Fruit fly (Drosophila melanogaster): Measurements from ENCODE around the gene Nep1.

Gene Nep1

DNA sequence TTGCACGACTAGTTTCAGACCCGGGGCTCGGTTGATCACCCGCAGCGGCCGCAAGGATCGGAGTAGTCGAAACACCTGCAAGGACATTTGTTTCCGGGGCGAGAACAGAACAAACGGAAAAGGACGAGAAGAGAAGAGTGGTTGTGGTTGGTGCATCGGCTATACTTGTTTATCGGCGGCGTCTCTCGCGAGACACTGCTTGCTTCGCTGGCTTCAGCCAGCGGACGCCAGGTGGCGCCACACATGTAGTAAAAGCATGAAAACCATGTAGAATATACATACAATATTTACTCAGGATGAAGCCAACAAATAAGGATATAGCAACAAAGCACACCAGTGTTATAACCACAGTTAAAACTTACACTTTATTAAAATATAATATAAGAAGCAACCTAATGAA lies 18.9 kb downstream of the Nep1 start:
- TF ChIP-seq rn (GFP tag; IDR thresholded peaks at IDR 0.05) (no peak), CG14655 (GFP tag; optimal IDR thresholded peaks at IDR 0.05) (no peak), CG13204 (GFP tag; optimal IDR thresholded peaks at IDR 0.05) (no peak), CG4496 (GFP tag; IDR thresholded peaks at IDR 0.05) (no peak), CG8159 (tag; optimal IDR thresholded peaks at IDR 0.05) (no peak), Pif1B (GFP tag; optimal IDR thresholded peaks at IDR 0.05) (no peak), CG15710 (tag; optimal IDR thresholded peaks at IDR 0.05) (no peak), D1 (tag; optimal IDR thresholded peaks at IDR 0.05) (no peak), EcR (GFP tag; optimal IDR thresholded peaks at IDR 0.05) (no peak), CG8301 (tag; optimal IDR thresholded peaks at IDR 0.05) (no peak)

DNA sequence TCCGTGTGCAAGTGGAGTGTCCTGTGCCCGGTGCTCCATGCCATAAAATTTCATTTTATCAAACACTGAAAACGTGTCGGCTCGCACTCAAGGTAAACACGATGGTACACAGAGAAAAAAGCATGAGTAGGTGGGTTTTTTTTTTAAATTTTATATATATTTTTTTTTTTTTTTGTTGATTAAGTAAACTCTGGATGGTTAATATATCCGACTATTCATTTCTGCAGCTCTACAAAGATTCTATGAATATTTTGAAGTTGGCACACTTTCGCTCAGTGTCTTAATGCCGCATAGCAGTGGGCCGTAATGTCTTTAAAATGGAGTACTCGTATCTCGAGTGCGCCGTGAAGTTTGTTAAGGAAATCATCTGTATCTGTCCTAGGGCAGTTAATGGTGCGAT lies 60.9 kb downstream of the Nep1 start:
- TF ChIP-seq CG9948 (tag; optimal IDR thresholded peaks at IDR 0.05) (no peak), Ets98B (GFP tag; IDR thresholded peaks at IDR 0.05) (no peak), Snoo (tag; optimal IDR thresholded peaks at IDR 0.05) (no peak), fd96Ca (GFP tag; IDR thresholded peaks at IDR 0.05) (no peak), CG4496 (GFP tag; IDR thresholded peaks at IDR 0.05) (no peak), CG14655 (GFP tag; optimal IDR thresholded peaks at IDR 0.05) (no peak), CG13204 (GFP tag; optimal IDR thresholded peaks at IDR 0.05) (no peak), Pif1B (GFP tag; optimal IDR thresholded peaks at IDR 0.05) (no peak), D1 (tag; optimal IDR thresholded peaks at IDR 0.05) (no peak), gl (tag; optimal IDR thresholded peaks at IDR 0.05) (no peak), CG8159 (tag; optimal IDR thresholded peaks at IDR 0.05) (no peak)

Data from whole organism, pupa.